Worm (Caenorhabditis elegans) whole organism, late embryonic: ENCODE data around the gene nhr-153.

Source experiments
- dmd-4 ChIP-seq: sonication (generic microtip); optimal IDR thresholded peaks from 2 replicates; lab custom pipeline; 2016; ENCODE audit warnings: borderline replicate concordance, missing genetic modification characterization, missing compliant biosample characterization
- nfya-1 ChIP-seq: sonication (generic microtip); optimal IDR thresholded peaks from 2 replicates; lab custom pipeline; 2017; ENCODE audit warnings: missing genetic modification characterization, mild to moderate bottlenecking, missing compliant biosample characterization, antibody characterized with exemption, moderate library complexity
- pha-2 ChIP-seq: sonication (generic microtip); optimal IDR thresholded peaks from 2 replicates; lab custom pipeline; 2017; ENCODE audit warnings: mild to moderate bottlenecking, missing genetic modification characterization, missing compliant biosample characterization
- tbx-2 ChIP-seq: sonication (generic microtip); optimal IDR thresholded peaks from 2 replicates; lab custom pipeline; 2016; ENCODE audit warnings: missing genetic modification characterization, missing compliant biosample characterization
- unc-42 ChIP-seq: sonication (generic microtip); optimal IDR thresholded peaks from 2 replicates; lab custom pipeline; 2016; ENCODE audit warnings: missing genotype, missing genetic modification characterization, missing compliant biosample characterization

DNA sequence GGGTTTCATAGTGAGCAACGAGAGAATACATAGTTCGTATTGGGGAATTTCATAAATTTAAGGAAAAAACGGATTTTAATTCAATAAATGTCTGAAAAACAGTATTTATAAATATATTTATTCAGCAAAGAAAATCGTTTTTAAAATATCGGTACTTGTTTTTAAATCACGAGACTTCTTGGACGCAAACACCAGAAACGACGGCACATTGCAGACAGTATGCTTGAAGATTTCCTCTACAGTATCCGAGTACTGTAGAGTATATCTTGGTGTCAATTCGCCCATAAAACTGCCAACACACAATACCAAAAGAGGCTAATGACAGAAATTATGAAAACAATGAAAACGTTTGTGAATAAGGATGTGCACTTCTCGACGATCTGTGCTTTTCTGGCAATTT lies 38.2 kb upstream of the nhr-153 start:
- TF ChIP-seq unc-42 (tag; lab: Kevin White, UChicago) (no peak), pha-2 (tag; lab: Kevin White, UChicago) (no peak), tbx-2 (tag; lab: Kevin White, UChicago) (no peak), dmd-4 (tag; lab: Kevin White, UChicago) (no peak), nfya-1 (no peak)
